Fruit fly (Drosophila melanogaster): Measurements from ENCODE around the gene Atg1.

Atg1 gene

dm6 chr3L:12754769-12755189, 50.1 kb downstream of the Atg1 start, which contains the start of the genes CG10973 and Vps13D (continued):
- TF ChIP-seq kay (GFP tag; optimal IDR thresholded peaks at IDR 0.05) (peak; percentile 1), zen2 (GFP tag; IDR thresholded peaks at IDR 0.05; ENCODE audit: partially characterized antibody) (peak; percentile 71; the same call in 2 of the 3 replicates), CG15696 (tag; optimal IDR thresholded peaks at IDR 0.05) (no peak), Blimp-1 (GFP tag; optimal IDR thresholded peaks at IDR 0.05) (no peak), CG1602 (GFP tag; optimal IDR thresholded peaks at IDR 0.05) (peak; percentile 44), Mrtf (GFP tag; IDR thresholded peaks at IDR 0.05) (no peak), Dbx (GFP tag; IDR thresholded peaks at IDR 0.05) (no peak), crc (GFP tag; optimal IDR thresholded peaks at IDR 0.05) (no peak), zfh1 (GFP tag; IDR thresholded peaks at IDR 0.05) (0 out of 3 replicates have a peak, but pooled peaks have one; percentile 15), zf30C (GFP tag; optimal IDR thresholded peaks at IDR 0.05) (no peak), CG11398 (GFP tag; optimal IDR thresholded peaks at IDR 0.05) (peak; percentile 38), wek (GFP tag; optimal IDR thresholded peaks at IDR 0.05) (peak; percentile 85), jigr1 (GFP tag; IDR thresholded peaks at IDR 0.05) (no peak), so (GFP tag; IDR thresholded peaks at IDR 0.05) (no peak), TFAM (GFP tag; optimal IDR thresholded peaks at IDR 0.05) (peak; percentile 27), h (optimal IDR thresholded peaks at IDR 0.05) (no peak), sens-2 (GFP tag; IDR thresholded peaks at IDR 0.05) (no peak), CG14667 (GFP tag; IDR thresholded peaks at IDR 0.05) (no peak; the same call in 1 of the 2 replicates), Asciz (GFP tag; optimal IDR thresholded peaks at IDR 0.05) (peak; percentile 90), CG11560 (tag; IDR thresholded peaks at IDR 0.05) (no peak; the same call in 2 of the 3 replicates), sug (tag; optimal IDR thresholded peaks at IDR 0.05) (no peak), ssp (GFP tag; IDR thresholded peaks at IDR 0.05) (0 out of 2 replicates have a peak, but pooled peaks have one; percentile 25), CG16815 (GFP tag; optimal IDR thresholded peaks at IDR 0.05) (no peak), Awh (GFP tag; IDR thresholded peaks at IDR 0.05) (no peak), CG31441 (GFP tag; IDR thresholded peaks at IDR 0.05) (no peak), Dad (GFP tag; optimal IDR thresholded peaks at IDR 0.05) (no peak), sob (GFP tag; IDR thresholded peaks at IDR 0.05) (peak; percentile 53; the same call in 1 of the 2 replicates), CG30020 (tag; optimal IDR thresholded peaks at IDR 0.05) (peak; percentile 97), pan (optimal IDR thresholded peaks at IDR 0.05) (no peak), pan (GFP tag; optimal IDR thresholded peaks at IDR 0.05 in 1 of 2, IDR thresholded peaks at IDR 0.05 in 1 of 2) (no peak), slp2 (GFP tag; optimal IDR thresholded peaks at IDR 0.05) (peak; percentile 12), CG12071 (GFP tag; optimal IDR thresholded peaks at IDR 0.05) (no peak), z (GFP tag; IDR thresholded peaks at IDR 0.05) (no peak), zfh2 (GFP tag; optimal IDR thresholded peaks at IDR 0.05) (peak; percentile 3), bowl (GFP tag; IDR thresholded peaks at IDR 0.05) (no peak), pzg (GFP tag; optimal IDR thresholded peaks at IDR 0.05) (peak; percentile 84), CG8765 (GFP tag; IDR thresholded peaks at IDR 0.05) (no peak), CG10462 (GFP tag; optimal IDR thresholded peaks at IDR 0.05) (no peak), Abd-B (GFP tag; optimal IDR thresholded peaks at IDR 0.05) (no peak), Camta (GFP tag; optimal IDR thresholded peaks at IDR 0.05) (no peak), CG18764 (GFP tag; optimal IDR thresholded peaks at IDR 0.05) (peak; percentile 100), kah (GFP tag; optimal IDR thresholded peaks at IDR 0.05) (peak; percentile 85), mld (GFP tag; IDR thresholded peaks at IDR 0.05; ENCODE audit: partially characterized antibody) (peak; percentile 77; the same call in 2 of the 3 replicates), jumu (GFP tag; optimal IDR thresholded peaks at IDR 0.05) (no peak), Stat92E (GFP tag; optimal IDR thresholded peaks at IDR 0.05) (peak in 1 of 3 experiments; percentile 71), rib (GFP tag; IDR thresholded peaks at IDR 0.05) (no peak), Ets97D (GFP tag; optimal IDR thresholded peaks at IDR 0.05) (peak; percentile 64), slou (GFP tag; optimal IDR thresholded peaks at IDR 0.05) (peak; percentile 57), CG12236 (GFP tag; optimal IDR thresholded peaks at IDR 0.05) (peak; percentile 49), CG2120 (GFP tag; optimal IDR thresholded peaks at IDR 0.05) (peak; percentile 53), en (GFP tag; optimal IDR thresholded peaks at IDR 0.05) (no peak), Hand (GFP tag; optimal IDR thresholded peaks at IDR 0.05) (no peak)

All from whole organism, embryonic.